Worm (Caenorhabditis elegans) whole organism, young adult: Measurements from ENCODE around the gene mrps-10.

ENCODE experiments used
- B0035.1 ChIP-seq: sonication (generic microtip); optimal IDR thresholded peaks from 2 replicates; lab custom pipeline; 2016; ENCODE audit warnings: missing genetic modification characterization, mild to moderate bottlenecking, missing compliant biosample characterization, missing genotype, missing genetic modification reagents
- F10E7.11 ChIP-seq: sonication (generic microtip); optimal IDR thresholded peaks from 2 replicates; lab custom pipeline; 2017; ENCODE audit warnings: mild to moderate bottlenecking, missing genetic modification characterization, moderate library complexity, missing compliant biosample characterization
- F37B4.10 ChIP-seq: fragments of 200-800 bp; sonication (Bioruptor generic); IDR thresholded peaks from 2 replicates; pipeline ENCODE4 v1.3.6; 2022; ENCODE audit warnings: missing genetic modification characterization, missing compliant biosample characterization
- F55B11.4 ChIP-seq: sonication (generic microtip); optimal IDR thresholded peaks from 2 replicates; lab custom pipeline; 2016; ENCODE audit warnings: missing compliant biosample characterization, missing genetic modification characterization, borderline replicate concordance; ENCODE audit not compliant: insufficient read depth
- K11D2.4 ChIP-seq: fragments of 200-800 bp; sonication (Bioruptor generic); IDR thresholded peaks from 2 replicates; pipeline ENCODE4 v1.3.6; 2022; ENCODE audit warnings: missing genetic modification reagents, missing genetic modification characterization, missing compliant biosample characterization
- T07F8.4 ChIP-seq: sonication (generic microtip); optimal IDR thresholded peaks from 2 replicates; lab custom pipeline; 2016; ENCODE audit warnings: mild to moderate bottlenecking, missing genetic modification characterization, moderate library complexity, missing compliant biosample characterization
- Y53G8AR.9 ChIP-seq: fragments of 200-800 bp; sonication (Bioruptor generic); conservative IDR thresholded peaks from 2 replicates; pipeline ENCODE4 v1.3.6; 2022; ENCODE audit warnings: missing genetic modification reagents, missing genetic modification characterization, missing compliant biosample characterization
- Y79H2A.3 ChIP-seq: fragments of 200-800 bp; sonication (Bioruptor generic); conservative IDR thresholded peaks from 2 replicates; pipeline ENCODE4 v1.3.6; 2022; ENCODE audit warnings: missing genetic modification reagents, missing genetic modification characterization, missing compliant biosample characterization
- Y95B8A.8 ChIP-seq: fragments of 200-800 bp; sonication (Bioruptor generic); IDR thresholded peaks from 2 replicates; pipeline ENCODE4 v1.3.6; 2022; ENCODE audit warnings: missing genetic modification reagents, missing genetic modification characterization, missing compliant biosample characterization
- ama-1 ChIP-seq, 3 experiments: fragments of 150-350 bp in 1 of 3; sonication (generic microtip) in 2 of 3; optimal IDR thresholded peaks; 2 replicates each; lab custom pipeline; 2014 to 2018; ENCODE audit warnings: missing biosample characterization in 2 of 3, missing genetic modification characterization in 2 of 3, missing genetic modification reagents in 2 of 3
- aptf-2 ChIP-seq: fragments of 200-800 bp; sonication (Bioruptor generic); conservative IDR thresholded peaks from 2 replicates; pipeline ENCODE4 v1.3.6; 2022; ENCODE audit warnings: missing genetic modification reagents, missing genetic modification characterization, missing compliant biosample characterization
- athp-1 ChIP-seq: sonication (generic microtip); optimal IDR thresholded peaks from 2 replicates; lab custom pipeline; 2017; ENCODE audit warnings: mild to moderate bottlenecking, missing genetic modification characterization, missing compliant biosample characterization
- attf-5 ChIP-seq: fragments of 200-800 bp; sonication (Bioruptor generic); optimal IDR thresholded peaks from 2 replicates; lab custom pipeline; 2018; ENCODE audit warnings: mild to moderate bottlenecking, missing genetic modification characterization, missing compliant biosample characterization
- bed-1 ChIP-seq: fragments of 200-800 bp; sonication (Bioruptor generic); IDR thresholded peaks from 2 replicates; pipeline ENCODE4 v1.3.6; 2022; ENCODE audit warnings: missing genetic modification reagents, missing genetic modification characterization, missing compliant biosample characterization
- bed-2 ChIP-seq: fragments of 200-800 bp; sonication (Bioruptor generic); IDR thresholded peaks from 2 replicates; pipeline ENCODE4 v1.3.6; 2022; ENCODE audit warnings: missing genetic modification reagents, missing genetic modification characterization, missing compliant biosample characterization
- ceh-100 ChIP-seq: fragments of 200-800 bp; sonication (Bioruptor generic); IDR thresholded peaks from 2 replicates; pipeline ENCODE4 v1.3.6; 2022; ENCODE audit warnings: missing genetic modification reagents, missing genetic modification characterization, missing compliant biosample characterization
- ceh-58 ChIP-seq: fragments of 200-800 bp; sonication (Bioruptor generic); IDR thresholded peaks from 2 replicates; pipeline ENCODE4 v1.3.6; 2022; ENCODE audit warnings: missing genetic modification characterization, missing compliant biosample characterization
- ceh-91 ChIP-seq: fragments of 200-800 bp; sonication (Bioruptor generic); IDR thresholded peaks from 2 replicates; pipeline ENCODE4 v1.3.6; 2022; ENCODE audit warnings: missing genetic modification reagents, missing genetic modification characterization, missing compliant biosample characterization
- chd-7 ChIP-seq: sonication (generic microtip); optimal IDR thresholded peaks from 2 replicates; lab custom pipeline; 2016; ENCODE audit warnings: mild to moderate bottlenecking, missing genetic modification characterization, moderate library complexity, missing compliant biosample characterization
- dox-1 ChIP-seq: fragments of 200-800 bp; sonication (Bioruptor generic); IDR thresholded peaks from 2 replicates; pipeline ENCODE4 v1.3.6; 2022; ENCODE audit warnings: missing genetic modification reagents, missing genetic modification characterization, missing compliant biosample characterization
- egrh-3 ChIP-seq: fragments of 200-800 bp; sonication (Bioruptor generic); IDR thresholded peaks from 2 replicates; pipeline ENCODE4 v1.3.6; 2022; ENCODE audit warnings: missing genetic modification reagents, missing genetic modification characterization, missing compliant biosample characterization
- ekl-4 ChIP-seq: fragments of 200-800 bp; sonication (Bioruptor generic); IDR thresholded peaks from 2 replicates; pipeline ENCODE4 v1.3.6; 2022; ENCODE audit warnings: missing genetic modification reagents, missing genetic modification characterization, missing compliant biosample characterization
- ets-4 ChIP-seq: fragments of 200-800 bp; sonication (Bioruptor generic); optimal IDR thresholded peaks from 2 replicates; lab custom pipeline; 2018; ENCODE audit warnings: mild to moderate bottlenecking, missing genetic modification characterization, missing compliant biosample characterization
- hlh-26 ChIP-seq: fragments of 200-800 bp; sonication (Bioruptor generic); conservative IDR thresholded peaks from 2 replicates; pipeline ENCODE4 v1.3.6; 2022; ENCODE audit warnings: missing genetic modification reagents, missing genetic modification characterization, missing compliant biosample characterization
- hmg-20 ChIP-seq: fragments of 200-800 bp; sonication (Bioruptor generic); IDR thresholded peaks from 2 replicates; pipeline ENCODE4 v1.3.6; 2022; ENCODE audit warnings: missing genetic modification reagents, missing genetic modification characterization, missing compliant biosample characterization
- hsf-1 ChIP-seq: fragments of 200-800 bp; sonication (Bioruptor generic); IDR thresholded peaks from 2 replicates; pipeline ENCODE4 v1.3.6; 2022; ENCODE audit warnings: missing genetic modification reagents, missing genetic modification characterization, missing compliant biosample characterization
- lin-35 ChIP-seq, 3 experiments: fragments of 150-350 bp in 2 of 3; sonication (generic microtip) in 1 of 3; optimal IDR thresholded peaks; 2 replicates each; lab custom pipeline; 2014 to 2018; ENCODE audit warnings: missing biosample characterization in 3 of 3, missing genetic modification characterization in 3 of 3, missing genetic modification reagents in 3 of 3
- lsl-1 ChIP-seq: fragments of 200-800 bp; sonication (Bioruptor generic); optimal IDR thresholded peaks from 2 replicates; lab custom pipeline; 2018; ENCODE audit warnings: mild to moderate bottlenecking, missing genetic modification characterization, moderate library complexity, missing compliant biosample characterization
- madf-10 ChIP-seq: sonication (generic microtip); optimal IDR thresholded peaks from 2 replicates; lab custom pipeline; 2016; ENCODE audit warnings: mild to moderate bottlenecking, missing genetic modification characterization, missing compliant biosample characterization
- madf-3 ChIP-seq: fragments of 200-800 bp; sonication (Bioruptor generic); IDR thresholded peaks from 2 replicates; pipeline ENCODE4 v1.3.6; 2022; ENCODE audit warnings: missing genetic modification reagents, missing genetic modification characterization, missing compliant biosample characterization
- mxl-1 ChIP-seq: sonication (generic microtip); optimal IDR thresholded peaks from 2 replicates; lab custom pipeline; 2016; ENCODE audit warnings: missing genetic modification characterization, missing compliant biosample characterization
- nfya-1 ChIP-seq: sonication (generic microtip); optimal IDR thresholded peaks from 2 replicates; lab custom pipeline; 2017; ENCODE audit warnings: antibody characterized with exemption, missing compliant biosample characterization, missing genetic modification characterization, borderline replicate concordance; ENCODE audit not compliant: insufficient read depth
- nfya-2 ChIP-seq: fragments of 200-800 bp; sonication (Bioruptor generic); IDR thresholded peaks from 2 replicates; pipeline ENCODE4 v1.3.6; 2022; ENCODE audit warnings: missing genetic modification reagents, missing genetic modification characterization, missing compliant biosample characterization
- rec-8 ChIP-seq, 2 experiments: sonication (generic microtip); optimal IDR thresholded peaks; 2 replicates each; lab custom pipeline; 2016; ENCODE audit warnings: mild to moderate bottlenecking in 2 of 2, missing genetic modification characterization in 2 of 2, missing genetic modification reagents in 2 of 2, missing genotype in 2 of 2, missing biosample characterization in 1 of 2, missing compliant biosample characterization in 1 of 2, moderate library complexity in 1 of 2
- rpc-1 ChIP-seq, 2 experiments: fragments of 150-350 bp in 1 of 2; sonication (generic microtip) in 1 of 2; optimal IDR thresholded peaks; 2 replicates each; lab custom pipeline; 2014 to 2018; ENCODE audit warnings: missing biosample characterization in 1 of 2, missing genetic modification characterization in 1 of 2, missing genetic modification reagents in 1 of 2, missing genotype in 1 of 2
- snpc-1.3 ChIP-seq: sonication (generic microtip); optimal IDR thresholded peaks from 2 replicates; lab custom pipeline; 2017; ENCODE audit warnings: missing genetic modification characterization, mild to moderate bottlenecking, missing compliant biosample characterization, antibody characterized with exemption, moderate library complexity, missing genotype, missing genetic modification reagents; ENCODE audit not compliant: insufficient read depth
- sptf-2 ChIP-seq: fragments of 200-800 bp; sonication (Bioruptor generic); optimal IDR thresholded peaks from 2 replicates; lab custom pipeline; 2018; ENCODE audit warnings: mild to moderate bottlenecking, missing genetic modification characterization, missing compliant biosample characterization
- unc-130 ChIP-seq: sonication (generic microtip); optimal IDR thresholded peaks from 2 replicates; lab custom pipeline; 2016; ENCODE audit warnings: missing genetic modification reagents, missing genetic modification characterization, missing compliant biosample characterization
- unc-62 ChIP-seq: fragments of 150-350 bp; optimal IDR thresholded peaks from 2 replicates; lab custom pipeline; 2014; ENCODE audit warnings: missing biosample characterization, missing genetic modification reagents, missing genetic modification characterization
- zfh-2 ChIP-seq: fragments of 200-800 bp; sonication (Bioruptor generic); conservative IDR thresholded peaks from 2 replicates; pipeline ENCODE4 v1.3.6; 2022; ENCODE audit warnings: missing genetic modification reagents, missing genetic modification characterization, missing compliant biosample characterization
- ztf-18 ChIP-seq: sonication (generic microtip); optimal IDR thresholded peaks from 2 replicates; lab custom pipeline; 2016; ENCODE audit warnings: missing genotype, mild to moderate bottlenecking, missing genetic modification characterization, missing compliant biosample characterization
- ztf-25 ChIP-seq: fragments of 200-800 bp; sonication (Bioruptor generic); IDR thresholded peaks from 2 replicates; pipeline ENCODE4 v1.3.6; 2022; ENCODE audit warnings: missing genetic modification reagents, missing genetic modification characterization, missing compliant biosample characterization
- ztf-26 ChIP-seq: sonication (generic microtip); optimal IDR thresholded peaks from 2 replicates; lab custom pipeline; 2017; ENCODE audit warnings: missing genetic modification characterization, missing compliant biosample characterization
- ztf-6 ChIP-seq: fragments of 200-800 bp; sonication (Bioruptor generic); IDR thresholded peaks from 2 replicates; pipeline ENCODE4 v1.3.6; 2022; ENCODE audit warnings: missing genetic modification reagents, missing genetic modification characterization, missing compliant biosample characterization

Gene mrps-10

DNA sequence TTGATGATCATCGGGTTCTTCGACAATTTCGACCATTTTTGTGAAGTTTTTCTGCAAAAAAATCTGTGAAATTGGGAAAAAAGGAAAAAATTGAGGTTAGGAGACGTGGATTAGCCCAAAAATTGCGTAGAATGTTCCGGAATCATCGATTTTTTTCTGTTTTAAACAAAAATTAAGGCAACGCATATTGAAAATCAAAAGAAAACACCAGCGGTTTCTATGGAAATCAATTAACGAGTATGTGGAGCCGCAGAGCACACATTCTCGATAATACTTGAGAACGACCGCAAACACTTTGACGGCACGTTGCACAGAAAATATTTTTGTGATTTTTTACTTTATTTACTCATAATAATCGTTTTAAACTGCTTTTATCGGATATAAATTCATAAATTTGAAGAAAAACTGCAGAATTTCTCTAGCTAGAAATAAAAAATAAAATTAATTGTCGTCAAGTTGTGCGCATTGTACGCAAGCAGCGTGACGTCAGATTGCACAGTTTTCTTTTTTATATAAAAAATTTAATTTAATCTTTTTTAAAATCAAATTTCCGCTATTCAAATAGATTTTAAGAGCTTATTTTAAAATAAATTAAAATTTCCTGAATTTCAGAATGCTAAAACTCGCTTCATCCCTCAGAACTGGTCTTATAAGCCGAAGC lies at the start of gene mrps-10, which contains the start of gene npp-25:
Gene mrps-10 (plus strand): TSS at position 611 of the 661 bp plus-strand sequence.
Gene npp-25 (minus strand): TSS at position 51 of the 661 bp plus-strand sequence.
- no peak for TF ChIP-seq ceh-58 (GFP tag; lab: Robert Waterston, UW)
- no peak for TF ChIP-seq unc-62 (GFP tag; lab: Kevin White, UChicago)
- peak; percentile 8 for TF ChIP-seq lsl-1 (GFP tag; lab: Kevin White, UChicago)
- no peak for TF ChIP-seq chd-7 (tag; lab: Kevin White, UChicago)
- TF ChIP-seq F55B11.4 (tag; lab: Kevin White, UChicago) = no peak
- no peak for TF ChIP-seq bed-1
- no peak for TF ChIP-seq rpc-1 (optimal IDR thresholded peaks at IDR 0.05; lab: Kevin White, UChicago)
- TF ChIP-seq rpc-1 (tag; optimal IDR thresholded peaks at IDR 0.05; lab: Kevin White, UChicago) = no peak
- no peak for TF ChIP-seq bed-2
- no peak for TF ChIP-seq sptf-2 (GFP tag; lab: Kevin White, UChicago)
- no peak for TF ChIP-seq Y95B8A.8 (GFP tag; lab: Robert Waterston, UW)
- TF ChIP-seq F10E7.11 (tag; lab: Kevin White, UChicago) = no peak
- no peak for TF ChIP-seq ztf-6 (GFP tag; lab: Robert Waterston, UW)
- TF ChIP-seq hmg-20 = no peak
- TF ChIP-seq ztf-18 (tag; lab: Kevin White, UChicago) = peak; percentile 43
- no peak for TF ChIP-seq madf-3 (GFP tag; lab: Robert Waterston, UW)
- TF ChIP-seq aptf-2 = no peak
- TF ChIP-seq nfya-2 (GFP tag; lab: Robert Waterston, UW) = no peak
- no peak for TF ChIP-seq Y79H2A.3
- no peak for TF ChIP-seq madf-10 (tag; lab: Kevin White, UChicago)
- TF ChIP-seq attf-5 (GFP tag; lab: Kevin White, UChicago) = peak; percentile 13
- no peak for TF ChIP-seq K11D2.4
- no peak for TF ChIP-seq snpc-1.3 (tag; lab: Kevin White, UChicago)
- no peak for TF ChIP-seq T07F8.4 (tag; lab: Kevin White, UChicago)
- no peak for TF ChIP-seq athp-1 (tag; lab: Kevin White, UChicago)
- peak in 1 of 3 experiments; percentile 2 for TF ChIP-seq lin-35 (GFP tag; optimal IDR thresholded peaks at IDR 0.05; lab: Kevin White, UChicago)
- no peak for TF ChIP-seq unc-130 (GFP tag; lab: Kevin White, UChicago)
- no peak for TF ChIP-seq zfh-2 (GFP tag; lab: Robert Waterston, UW)
- no peak for TF ChIP-seq ztf-26 (tag; lab: Kevin White, UChicago)
- no peak for TF ChIP-seq ceh-91 (GFP tag; lab: Robert Waterston, UW)
- TF ChIP-seq hlh-26 (GFP tag; lab: Robert Waterston, UW) = no peak
- no peak for TF ChIP-seq Y53G8AR.9 (GFP tag; lab: Robert Waterston, UW)

DNA sequence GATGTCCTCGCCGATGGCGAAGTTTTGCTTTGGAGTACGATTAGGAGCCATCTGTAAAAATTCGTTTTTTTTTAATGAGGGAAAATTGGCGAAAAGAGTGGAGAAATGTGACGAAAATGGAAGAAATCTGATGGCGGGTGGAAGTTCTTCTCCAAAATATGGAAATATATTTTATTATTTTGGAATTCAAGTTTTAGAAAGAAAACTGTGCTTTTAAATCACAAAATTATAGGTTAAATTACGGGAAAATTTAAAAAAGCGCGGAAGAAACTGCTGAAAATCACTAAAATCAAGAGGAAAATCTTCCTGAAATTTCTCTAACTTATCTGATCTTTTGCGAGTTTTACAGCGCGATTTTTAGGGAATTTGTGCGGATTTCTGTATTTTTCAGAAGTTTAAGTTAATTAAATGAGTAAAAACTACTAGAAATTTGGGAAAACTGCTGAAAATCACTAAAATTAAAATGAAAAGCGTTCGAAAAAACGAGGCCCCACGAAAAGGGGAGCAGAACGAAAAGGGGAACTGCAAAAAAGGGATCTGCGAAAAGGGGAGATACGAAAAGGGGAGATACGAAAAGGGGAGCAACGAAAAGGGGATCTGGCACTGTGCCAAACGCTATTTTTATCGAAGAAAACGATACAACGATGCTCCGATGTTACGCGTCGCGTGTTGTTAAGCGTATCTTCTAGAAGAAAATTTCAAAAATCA lies 48.7 kb upstream of the mrps-10 start, which contains the start of the genes cec-7 and enu-3.5:
Gene cec-7 (minus strand): TSS at position 51 of the 708 bp plus-strand sequence.
Gene enu-3.5 (plus strand): TSS at position 670 of the 708 bp plus-strand sequence.
- TF ChIP-seq ekl-4 (GFP tag; lab: Robert Waterston, UW) = no peak
- no peak for TF ChIP-seq rec-8 (tag; optimal IDR thresholded peaks at IDR 0.05; lab: Kevin White, UChicago)
- TF ChIP-seq egrh-3 = peak; percentile 63; the same call in 1 of the 2 replicates
- no peak for TF ChIP-seq F55B11.4 (tag; lab: Kevin White, UChicago)
- TF ChIP-seq ets-4 (GFP tag; lab: Kevin White, UChicago) = no peak
- 0 out of 2 replicates have a peak, but pooled peaks have one; percentile 23 for TF ChIP-seq hsf-1 (GFP tag; lab: Robert Waterston, UW)
- TF ChIP-seq ztf-25 (GFP tag; lab: Robert Waterston, UW) = 0 out of 2 replicates have a peak, but pooled peaks have one; percentile 15
- TF ChIP-seq B0035.1 (tag; lab: Kevin White, UChicago) = no peak
- TF ChIP-seq mxl-1 (tag; lab: Kevin White, UChicago) = no peak
- 0 out of 2 replicates have a peak, but pooled peaks have one; percentile 6 for TF ChIP-seq aptf-2
- no peak for TF ChIP-seq nfya-1 (tag; lab: Kevin White, UChicago)
- TF ChIP-seq ceh-100 (GFP tag; lab: Robert Waterston, UW) = peak; percentile 81
- no peak for TF ChIP-seq ama-1 (optimal IDR thresholded peaks at IDR 0.05; lab: Kevin White, UChicago)
- TF ChIP-seq ama-1 (GFP tag; optimal IDR thresholded peaks at IDR 0.05; lab: Kevin White, UChicago) = no peak
- no peak for TF ChIP-seq ztf-6 (GFP tag; lab: Robert Waterston, UW)
- TF ChIP-seq F37B4.10 (GFP tag; lab: Robert Waterston, UW) = no peak
- TF ChIP-seq dox-1 (GFP tag; lab: Robert Waterston, UW) = peak; percentile 41
